ENCODE assay signal across 4 worm cellular contexts in genomic region chrIV:14464065-14464567, ce11.
TF ChIP-seq lines count a peak whose summit lies in the region.

TSS of gene dld-1 (plus strand) at chrIV:14464517.

TF ChIP-seq in whole organism, L2 larva, 48 proteins besides CTCF, POLR2A, EP300 and RAD21 (continues in another document):
- TF ChIP-seq lin-13 (GFP tag; optimal IDR thresholded peaks at IDR 0.05; lab: Kevin White, UChicago) (peak; percentile 98), nhr-23 (tag; optimal IDR thresholded peaks at IDR 0.05; lab: Kevin White, UChicago) (no peak), elt-1 (tag; optimal IDR thresholded peaks at IDR 0.05; lab: Kevin White, UChicago) (no peak), F13H6.1 (tag; optimal IDR thresholded peaks at IDR 0.05; lab: Kevin White, UChicago) (peak; percentile 93), nhr-6 (tag; optimal IDR thresholded peaks at IDR 0.05; lab: Kevin White, UChicago) (peak; percentile 94), ztf-1 (GFP tag; conservative IDR thresholded peaks at IDR 0.05; lab: Robert Waterston, UW) (no peak), dmd-4 (tag; optimal IDR thresholded peaks at IDR 0.05; lab: Kevin White, UChicago) (peak; percentile 32), aly-2 (tag; optimal IDR thresholded peaks at IDR 0.05; lab: Kevin White, UChicago) (no peak), R02D3.7 (tag; optimal IDR thresholded peaks at IDR 0.05; lab: Kevin White, UChicago) (peak; percentile 98), mbf-1 (tag; optimal IDR thresholded peaks at IDR 0.05; lab: Kevin White, UChicago) (no peak), ceh-16 (tag; optimal IDR thresholded peaks at IDR 0.05; lab: Kevin White, UChicago) (peak; percentile 79), nhr-237 (tag; optimal IDR thresholded peaks at IDR 0.05; lab: Kevin White, UChicago) (peak; percentile 88), unc-62 (GFP tag; optimal IDR thresholded peaks at IDR 0.05; lab: Kevin White, UChicago) (peak; percentile 21), lsy-2 (tag; optimal IDR thresholded peaks at IDR 0.05; lab: Kevin White, UChicago) (peak; percentile 92 to 98), lin-11 (tag; optimal IDR thresholded peaks at IDR 0.05; lab: Kevin White, UChicago) (peak; percentile 98), ztf-11 (tag; optimal IDR thresholded peaks at IDR 0.05; lab: Kevin White, UChicago) (no peak), nhr-129 (tag; optimal IDR thresholded peaks at IDR 0.05; lab: Kevin White, UChicago) (peak; percentile 100), sma-9 (GFP tag; optimal IDR thresholded peaks at IDR 0.05; lab: Kevin White, UChicago) (peak; percentile 96), sma-9 (tag; optimal IDR thresholded peaks at IDR 0.05; lab: Kevin White, UChicago) (no peak), elt-3 (tag; optimal IDR thresholded peaks at IDR 0.05; lab: Kevin White, UChicago) (no peak), nhr-21 (tag; optimal IDR thresholded peaks at IDR 0.05; lab: Kevin White, UChicago) (peak; percentile 96), nhr-25 (tag; optimal IDR thresholded peaks at IDR 0.05; lab: Kevin White, UChicago) (peak; percentile 96), ceh-82 (tag; optimal IDR thresholded peaks at IDR 0.05; lab: Kevin White, UChicago) (peak; percentile 93)

TF ChIP-seq in whole organism, L4 larva, 104 proteins besides CTCF, POLR2A, EP300 and RAD21 (continues in another document):
- TF ChIP-seq dmd-6 (GFP tag; IDR thresholded peaks at IDR 0.05; lab: Robert Waterston, UW): peak; percentile 70
- TF ChIP-seq zfp-2 (tag; optimal IDR thresholded peaks at IDR 0.05; lab: Kevin White, UChicago): peak; percentile 61
- TF ChIP-seq mxl-2 (GFP tag; conservative IDR thresholded peaks at IDR 0.05; lab: Robert Waterston, UW): no peak
- TF ChIP-seq nhr-25 (tag; optimal IDR thresholded peaks at IDR 0.05; lab: Kevin White, UChicago; ENCODE audit: borderline replicate concordance, insufficient read depth): peak; percentile 79
- peak; percentile 89 to 97 for TF ChIP-seq lsy-2 (tag; optimal IDR thresholded peaks at IDR 0.05; lab: Kevin White, UChicago)
- peak; percentile 97 for TF ChIP-seq mep-1 (tag; optimal IDR thresholded peaks at IDR 0.05; lab: Kevin White, UChicago)
- peak; percentile 95 for TF ChIP-seq mes-2 (tag; optimal IDR thresholded peaks at IDR 0.05; lab: Kevin White, UChicago; ENCODE audit: poor library complexity, severe bottlenecking)
- no peak for TF ChIP-seq F26F4.8 (GFP tag; conservative IDR thresholded peaks at IDR 0.05; lab: Robert Waterston, UW)
- peak; percentile 84 for TF ChIP-seq nhr-102 (tag; optimal IDR thresholded peaks at IDR 0.05; lab: Kevin White, UChicago)
- no peak for TF ChIP-seq ceh-28 (tag; optimal IDR thresholded peaks at IDR 0.05; lab: Kevin White, UChicago)
- no peak for TF ChIP-seq daf-8 (GFP tag; IDR thresholded peaks at IDR 0.05; lab: Robert Waterston, UW)
- TF ChIP-seq nhr-77 (tag; optimal IDR thresholded peaks at IDR 0.05; lab: Kevin White, UChicago): peak; percentile 97
- TF ChIP-seq unc-39 (tag; optimal IDR thresholded peaks at IDR 0.05; lab: Kevin White, UChicago): no peak
- TF ChIP-seq daf-19 (GFP tag; conservative IDR thresholded peaks at IDR 0.05; lab: Robert Waterston, UW): no peak
- TF ChIP-seq rbr-2 (tag; optimal IDR thresholded peaks at IDR 0.05; lab: Kevin White, UChicago): peak; percentile 86
- TF ChIP-seq lin-1 (GFP tag; IDR thresholded peaks at IDR 0.05; lab: Robert Waterston, UW): peak; percentile 62; the same call in 1 of the 2 replicates
- peak; percentile 83 for TF ChIP-seq lin-38 (GFP tag; IDR thresholded peaks at IDR 0.05; lab: Robert Waterston, UW)
- no peak for TF ChIP-seq nhr-42 (GFP tag; IDR thresholded peaks at IDR 0.05; lab: Robert Waterston, UW)
- no peak for TF ChIP-seq pqm-1 (tag; optimal IDR thresholded peaks at IDR 0.05; lab: Kevin White, UChicago)
- TF ChIP-seq gei-8 (GFP tag; optimal IDR thresholded peaks at IDR 0.05; lab: Kevin White, UChicago): no peak
- peak; percentile 90 for TF ChIP-seq nhr-11 (tag; optimal IDR thresholded peaks at IDR 0.05; lab: Kevin White, UChicago)
- peak; percentile 60 for TF ChIP-seq nhr-48 (tag; optimal IDR thresholded peaks at IDR 0.05; lab: Kevin White, UChicago)
- TF ChIP-seq hif-1 (tag; optimal IDR thresholded peaks at IDR 0.05; lab: Kevin White, UChicago): peak in 1 of 2 experiments; percentile 80
- TF ChIP-seq snpc-1.2 (GFP tag; IDR thresholded peaks at IDR 0.05; lab: Robert Waterston, UW): peak; percentile 98

TF ChIP-seq in whole organism, late embryonic, 69 proteins besides CTCF, POLR2A, EP300 and RAD21 (continues in another document):
- TF ChIP-seq pat-9 (tag; optimal IDR thresholded peaks at IDR 0.05; lab: Kevin White, UChicago) (no peak), hlh-13 (GFP tag; optimal IDR thresholded peaks at IDR 0.05; lab: Kevin White, UChicago) (no peak), ceh-30 (tag; optimal IDR thresholded peaks at IDR 0.05; lab: Kevin White, UChicago) (peak; percentile 90), pha-2 (tag; optimal IDR thresholded peaks at IDR 0.05; lab: Kevin White, UChicago) (no peak), ttx-3 (tag; optimal IDR thresholded peaks at IDR 0.05; lab: Kevin White, UChicago) (peak; percentile 16), ama-1 (optimal IDR thresholded peaks at IDR 0.05; lab: Kevin White, UChicago) (no peak), fkh-10 (GFP tag; optimal IDR thresholded peaks at IDR 0.05; lab: Kevin White, UChicago) (peak; percentile 68), ref-2 (tag; optimal IDR thresholded peaks at IDR 0.05; lab: Kevin White, UChicago) (no peak), hlh-8 (tag; optimal IDR thresholded peaks at IDR 0.05; lab: Kevin White, UChicago) (no peak), sdc-2 (tag; optimal IDR thresholded peaks at IDR 0.05; lab: Kevin White, UChicago) (no peak), ceh-19 (GFP tag; optimal IDR thresholded peaks at IDR 0.05; lab: Kevin White, UChicago) (peak; percentile 41), C08G9.2 (tag; optimal IDR thresholded peaks at IDR 0.05; lab: Kevin White, UChicago) (no peak), Y22D7AL.16 (tag; optimal IDR thresholded peaks at IDR 0.05; lab: Kevin White, UChicago) (peak; percentile 12), unc-3 (GFP tag; conservative IDR thresholded peaks at IDR 0.05; lab: Robert Waterston, UW) (no peak), unc-3 (tag; optimal IDR thresholded peaks at IDR 0.05; lab: Kevin White, UChicago) (peak; percentile 37), ceh-31 (tag; optimal IDR thresholded peaks at IDR 0.05; lab: Kevin White, UChicago) (peak; percentile 94), pros-1 (tag; optimal IDR thresholded peaks at IDR 0.05; lab: Kevin White, UChicago) (peak; percentile 21), nfya-1 (tag; optimal IDR thresholded peaks at IDR 0.05; lab: Kevin White, UChicago) (peak; percentile 97), ceh-48 (tag; optimal IDR thresholded peaks at IDR 0.05; lab: Kevin White, UChicago) (peak; percentile 54), elt-2 (tag; optimal IDR thresholded peaks at IDR 0.05; lab: Kevin White, UChicago) (peak; percentile 77), sox-2 (GFP tag; IDR thresholded peaks at IDR 0.05; lab: Robert Waterston, UW) (no peak; the same call in 1 of the 2 replicates), gmeb-2 (tag; optimal IDR thresholded peaks at IDR 0.05; lab: Kevin White, UChicago) (no peak), unc-42 (tag; optimal IDR thresholded peaks at IDR 0.05; lab: Kevin White, UChicago) (peak; percentile 96), unc-86 (tag; optimal IDR thresholded peaks at IDR 0.05; lab: Kevin White, UChicago) (no peak), rnt-1 (tag; optimal IDR thresholded peaks at IDR 0.05; lab: Kevin White, UChicago) (peak; percentile 73), ceh-18 (tag; optimal IDR thresholded peaks at IDR 0.05; lab: Kevin White, UChicago) (peak; percentile 79)

TF ChIP-seq in whole organism, mixed stage, embryonic, 35 proteins besides CTCF, POLR2A, EP300 and RAD21:
- TF ChIP-seq nhr-237 (tag; optimal IDR thresholded peaks at IDR 0.05; lab: Kevin White, UChicago) (peak; percentile 98), unc-39 (tag; optimal IDR thresholded peaks at IDR 0.05; lab: Kevin White, UChicago) (no peak), nhr-2 (tag; optimal IDR thresholded peaks at IDR 0.05; lab: Kevin White, UChicago) (peak; percentile 4), lin-13 (tag; optimal IDR thresholded peaks at IDR 0.05; lab: Kevin White, UChicago) (peak; percentile 91), ztf-11 (tag; optimal IDR thresholded peaks at IDR 0.05; lab: Kevin White, UChicago) (no peak), flh-1 (GFP tag; optimal IDR thresholded peaks at IDR 0.05; lab: Kevin White, UChicago) (no peak), sptf-1 (tag; optimal IDR thresholded peaks at IDR 0.05; lab: Kevin White, UChicago) (peak; percentile 63), ces-1 (GFP tag; optimal IDR thresholded peaks at IDR 0.05; lab: Kevin White, UChicago) (peak; percentile 98), mep-1 (tag; optimal IDR thresholded peaks at IDR 0.05; lab: Kevin White, UChicago) (peak; percentile 97), hlh-1 (tag; optimal IDR thresholded peaks at IDR 0.05; lab: Kevin White, UChicago) (peak; percentile 78), lsy-2 (tag; optimal IDR thresholded peaks at IDR 0.05; lab: Kevin White, UChicago) (peak; percentile 92), M03D4.4 (tag; optimal IDR thresholded peaks at IDR 0.05; lab: Kevin White, UChicago) (peak; percentile 16), elt-1 (tag; optimal IDR thresholded peaks at IDR 0.05; lab: Kevin White, UChicago; ENCODE audit: borderline replicate concordance, insufficient read depth) (no peak), mab-5 (tag; optimal IDR thresholded peaks at IDR 0.05; lab: Kevin White, UChicago) (peak; percentile 88), cnd-1 (tag; optimal IDR thresholded peaks at IDR 0.05; lab: Kevin White, UChicago) (no peak), unc-120 (tag; optimal IDR thresholded peaks at IDR 0.05; lab: Kevin White, UChicago; ENCODE audit: poor library complexity, severe bottlenecking) (peak; percentile 43), elt-3 (tag; optimal IDR thresholded peaks at IDR 0.05; lab: Kevin White, UChicago) (peak; percentile 11), ceh-39 (tag; optimal IDR thresholded peaks at IDR 0.05; lab: Kevin White, UChicago) (peak; percentile 84), pha-4 (tag; optimal IDR thresholded peaks at IDR 0.05; lab: Kevin White, UChicago) (peak; percentile 96), ham-2 (GFP tag; optimal IDR thresholded peaks at IDR 0.05; lab: Kevin White, UChicago) (no peak), blmp-1 (tag; optimal IDR thresholded peaks at IDR 0.05; lab: Kevin White, UChicago) (peak; percentile 20), nhr-76 (tag; optimal IDR thresholded peaks at IDR 0.05; lab: Kevin White, UChicago) (no peak), unc-62 (GFP tag; optimal IDR thresholded peaks at IDR 0.05; lab: Kevin White, UChicago) (peak; percentile 51)
